Fruit fly (Drosophila melanogaster) whole organism, prepupa: ENCODE measurements around the gene CG33299.

ENCODE experiments used
- Blimp-1 ChIP-seq: fragments of 200-800 bp; sonication (Bioruptor generic); optimal IDR thresholded peaks from 3 replicates; lab custom pipeline; 2017; ENCODE audit warnings: missing biosample characterization, missing genetic modification characterization, mild to moderate bottlenecking, moderate library complexity, missing genetic modification reagents
- CG10631 ChIP-seq: fragments of 200-800 bp; sonication (Bioruptor generic); optimal IDR thresholded peaks from 2 replicates; lab custom pipeline; 2016; ENCODE audit warnings: missing biosample characterization, missing genetic modification characterization
- CG11294 ChIP-seq: fragments of 200-800 bp; sonication (Bioruptor generic); IDR thresholded peaks from 2 replicates; pipeline ENCODE4 v1.3.6; 2022; ENCODE audit warnings: missing biosample characterization, missing genetic modification characterization
- CG11902 ChIP-seq: fragments of 200-800 bp; sonication (Bioruptor generic); optimal IDR thresholded peaks from 3 replicates; lab custom pipeline; 2016; ENCODE audit warnings: missing biosample characterization, missing genetic modification characterization
- CG16779 ChIP-seq: fragments of 200-800 bp; sonication (Bioruptor generic); optimal IDR thresholded peaks from 3 replicates; lab custom pipeline; 2017; ENCODE audit warnings: missing biosample characterization, mild to moderate bottlenecking, missing genetic modification characterization
- CG3032 ChIP-seq: fragments of 200-800 bp; optimal IDR thresholded peaks from 2 replicates; lab custom pipeline; 2019; ENCODE audit warnings: missing biosample characterization, mild to moderate bottlenecking, missing genetic modification characterization, moderate library complexity
- CG32006 ChIP-seq: fragments of 200-800 bp; sonication (Bioruptor generic); optimal IDR thresholded peaks from 3 replicates; lab custom pipeline; 2017; ENCODE audit warnings: missing biosample characterization, mild to moderate bottlenecking, missing genetic modification characterization
- CG34406 ChIP-seq: fragments of 200-800 bp; sonication (Bioruptor generic); optimal IDR thresholded peaks from 3 replicates; lab custom pipeline; 2016; ENCODE audit warnings: missing biosample characterization, missing genetic modification characterization
- CG3919 ChIP-seq: fragments of 200-800 bp; sonication (Bioruptor generic); optimal IDR thresholded peaks from 3 replicates; lab custom pipeline; 2016; ENCODE audit warnings: missing biosample characterization, missing genetic modification characterization
- CG4318 ChIP-seq: fragments of 200-800 bp; sonication (Bioruptor generic); optimal IDR thresholded peaks from 3 replicates; lab custom pipeline; 2017; ENCODE audit warnings: missing biosample characterization, mild to moderate bottlenecking, missing genetic modification characterization
- CG6163 ChIP-seq: fragments of 200-800 bp; sonication (Bioruptor generic); IDR thresholded peaks from 3 replicates; pipeline ENCODE4 v1.3.6; 2022; ENCODE audit warnings: missing biosample characterization, missing genetic modification characterization
- CG6276 ChIP-seq: fragments of 200-800 bp; sonication (Bioruptor generic); optimal IDR thresholded peaks from 2 replicates; lab custom pipeline; 2017; ENCODE audit warnings: missing biosample characterization, mild to moderate bottlenecking, missing genetic modification characterization
- CG6792 ChIP-seq: fragments of 200-800 bp; sonication (Bioruptor generic); optimal IDR thresholded peaks from 3 replicates; lab custom pipeline; 2016; ENCODE audit warnings: missing biosample characterization, missing genetic modification characterization
- CG7368 ChIP-seq: fragments of 200-800 bp; sonication (Bioruptor generic); optimal IDR thresholded peaks from 3 replicates; lab custom pipeline; 2016; ENCODE audit warnings: missing biosample characterization, missing genetic modification characterization
- CG8119 ChIP-seq: fragments of 200-800 bp; sonication (Bioruptor generic); IDR thresholded peaks from 3 replicates; pipeline ENCODE4 v1.3.6; 2022; ENCODE audit warnings: missing biosample characterization, missing genetic modification characterization
- CG8319 ChIP-seq: fragments of 200-800 bp; sonication (Bioruptor generic); optimal IDR thresholded peaks from 3 replicates; lab custom pipeline; 2016; ENCODE audit warnings: missing biosample characterization, missing genetic modification characterization
- CG8632 ChIP-seq: fragments of 200-800 bp; sonication (Bioruptor generic); optimal IDR thresholded peaks from 3 replicates; lab custom pipeline; 2016; ENCODE audit warnings: missing biosample characterization, missing genetic modification characterization
- Eip78C ChIP-seq: fragments of 200-800 bp; sonication (Bioruptor generic); peaks from one replicate; lab custom pipeline; 2016; ENCODE audit warnings: missing biosample characterization, missing genetic modification characterization
- Eip93F ChIP-seq: fragments of 200-800 bp; sonication (Bioruptor generic); optimal IDR thresholded peaks from 2 replicates; lab custom pipeline; 2016; ENCODE audit warnings: missing biosample characterization, mild to moderate bottlenecking, missing genetic modification characterization
- Ets21C ChIP-seq: fragments of 200-800 bp; sonication (Bioruptor generic); optimal IDR thresholded peaks from 3 replicates; lab custom pipeline; 2016; ENCODE audit warnings: missing biosample characterization, missing genetic modification characterization
- Gug ChIP-seq: fragments of 200-800 bp; sonication (Bioruptor generic); IDR thresholded peaks from 2 replicates; pipeline ENCODE4 v1.3.6; 2022; ENCODE audit warnings: missing biosample characterization, missing genetic modification characterization
- OdsH ChIP-seq: fragments of 200-800 bp; sonication (Bioruptor generic); optimal IDR thresholded peaks from 3 replicates; lab custom pipeline; 2016; ENCODE audit warnings: missing biosample characterization, missing genetic modification characterization
- Smox ChIP-seq: fragments of 200-800 bp; sonication (Bioruptor generic); optimal IDR thresholded peaks from 3 replicates; lab custom pipeline; 2016; ENCODE audit warnings: missing biosample characterization, missing genetic modification characterization
- Sox102F ChIP-seq: fragments of 200-800 bp; sonication (Bioruptor generic); optimal IDR thresholded peaks from 2 replicates; lab custom pipeline; 2016; ENCODE audit warnings: missing biosample characterization, mild to moderate bottlenecking, missing genetic modification characterization
- acj6 ChIP-seq: fragments of 200-800 bp; sonication (Bioruptor generic); optimal IDR thresholded peaks from 3 replicates; lab custom pipeline; 2016; ENCODE audit warnings: missing biosample characterization, missing genetic modification characterization
- cyc ChIP-seq: fragments of 200-800 bp; sonication (Bioruptor generic); optimal IDR thresholded peaks from 3 replicates; lab custom pipeline; 2016; ENCODE audit warnings: missing biosample characterization, missing genetic modification characterization
- dac ChIP-seq: fragments of 200-800 bp; sonication (Bioruptor generic); optimal IDR thresholded peaks from 2 replicates; lab custom pipeline; 2017; ENCODE audit warnings: missing biosample characterization, mild to moderate bottlenecking, missing genetic modification characterization
- dsx ChIP-seq: fragments of 200-800 bp; optimal IDR thresholded peaks from 3 replicates; lab custom pipeline; 2019; ENCODE audit warnings: missing biosample characterization, mild to moderate bottlenecking, missing genetic modification characterization, moderate library complexity; ENCODE audit not compliant: poor library complexity, severe bottlenecking
- eg ChIP-seq: fragments of 200-800 bp; sonication (Bioruptor generic); IDR thresholded peaks from 3 replicates; pipeline ENCODE4 v1.3.6; 2022; ENCODE audit warnings: missing biosample characterization, missing genetic modification characterization
- fd85E ChIP-seq: fragments of 200-800 bp; sonication (Bioruptor generic); optimal IDR thresholded peaks from 3 replicates; lab custom pipeline; 2016; ENCODE audit warnings: missing biosample characterization, missing genetic modification characterization
- fkh ChIP-seq: fragments of 200-800 bp; sonication (Bioruptor generic); optimal IDR thresholded peaks from 3 replicates; lab custom pipeline; 2017; ENCODE audit warnings: missing biosample characterization, mild to moderate bottlenecking, missing genetic modification characterization, moderate library complexity
- lz ChIP-seq: fragments of 200-800 bp; sonication (Bioruptor generic); optimal IDR thresholded peaks from 3 replicates; lab custom pipeline; 2016; ENCODE audit warnings: missing biosample characterization, missing genetic modification characterization
- net ChIP-seq: fragments of 200-800 bp; sonication (Bioruptor generic); optimal IDR thresholded peaks from 3 replicates; lab custom pipeline; 2016; ENCODE audit warnings: missing biosample characterization, missing genetic modification characterization
- spab ChIP-seq: fragments of 200-800 bp; sonication (Bioruptor generic); optimal IDR thresholded peaks from 2 replicates; lab custom pipeline; 2017; ENCODE audit warnings: missing biosample characterization, mild to moderate bottlenecking, missing genetic modification characterization, missing genetic modification reagents
- ss ChIP-seq, 2 experiments: fragments of 200-800 bp; sonication (Bioruptor generic); optimal IDR thresholded peaks; 2 replicates in 1 of 2; 3 replicates in 1 of 2; lab custom pipeline; 2017 to 2018; ENCODE audit warnings: mild to moderate bottlenecking in 2 of 2, missing biosample characterization in 2 of 2, missing genetic modification characterization in 2 of 2, moderate library complexity in 1 of 2
- svp ChIP-seq: fragments of 200-800 bp; sonication (Bioruptor generic); peaks from one replicate; lab custom pipeline; 2016; ENCODE audit warnings: missing biosample characterization, missing genetic modification characterization
- vri ChIP-seq: fragments of 200-800 bp; sonication (Bioruptor generic); optimal IDR thresholded peaks from 3 replicates; lab custom pipeline; 2016; ENCODE audit warnings: missing biosample characterization, mild to moderate bottlenecking, missing genetic modification characterization

CG33299 gene

DNA sequence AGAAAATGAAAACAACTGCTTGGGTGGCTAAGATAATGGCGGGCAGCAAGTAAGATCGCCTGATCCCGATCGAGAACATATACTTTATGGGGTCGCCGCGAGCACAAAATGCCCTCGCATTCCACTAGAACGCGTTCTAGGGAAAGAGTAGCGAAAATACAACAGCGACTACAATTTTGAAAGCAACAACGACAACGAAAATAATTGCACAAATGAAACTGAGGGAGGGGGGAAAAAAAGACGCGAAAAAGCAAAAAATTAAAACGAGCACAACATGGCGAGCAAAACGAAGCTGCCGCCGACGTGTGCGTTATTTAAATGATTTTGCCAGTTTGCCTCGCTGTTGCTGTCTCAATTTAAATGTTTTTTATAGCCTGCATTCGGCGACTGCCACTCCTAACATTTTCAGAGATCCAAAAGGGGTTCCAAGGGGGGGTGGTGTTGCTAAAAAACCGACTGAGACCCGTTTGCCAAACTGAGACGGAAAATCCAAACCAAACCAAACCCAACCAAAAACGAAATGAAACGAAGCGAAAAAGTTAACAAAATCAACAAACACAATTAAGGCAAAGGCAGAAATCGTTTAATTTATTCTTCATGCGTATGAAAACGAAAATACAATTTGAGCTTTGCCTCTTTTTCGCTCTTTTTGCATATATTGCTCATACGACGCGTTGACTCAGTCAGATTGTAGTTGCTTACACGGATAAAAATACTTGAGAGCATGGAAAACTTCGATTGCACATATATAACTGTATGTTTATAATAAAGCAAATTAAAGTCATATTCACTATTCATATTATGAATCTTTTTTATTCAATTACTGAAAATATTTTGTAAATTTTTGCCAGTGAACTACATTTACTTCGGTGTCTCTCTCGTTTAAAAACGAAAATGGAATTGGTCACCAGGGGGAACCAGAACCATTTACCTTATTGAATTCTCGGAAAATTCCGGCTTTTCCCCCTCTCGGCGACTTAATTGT is 36.3 kb downstream of the CG33299 start (continued):
- TF ChIP-seq CG8632 (GFP tag; lab: Kevin White, UChicago) (peak; percentile 76), CG34406 (GFP tag; lab: Kevin White, UChicago) (peak; percentile 69), CG3919 (GFP tag; lab: Kevin White, UChicago) (peak; percentile 67), eg (GFP tag; lab: Robert Waterston, UW) (peak; percentile 94), CG10631 (peak; percentile 74), Blimp-1 (GFP tag; lab: Kevin White, UChicago) (peak; percentile 49), CG3032 (tag; lab: Kevin White, UChicago) (peak; percentile 45), cyc (GFP tag; lab: Kevin White, UChicago) (peak; percentile 60), CG16779 (tag; lab: Kevin White, UChicago) (no peak), Gug (GFP tag; lab: Robert Waterston, UW) (peak; percentile 79), CG6276 (GFP tag; lab: Kevin White, UChicago) (peak; percentile 50), CG32006 (peak; percentile 81), CG4318 (GFP tag; lab: Kevin White, UChicago) (peak; percentile 51), CG6792 (GFP tag; lab: Kevin White, UChicago) (peak; percentile 66), CG8119 (peak; percentile 90), dac (GFP tag; lab: Kevin White, UChicago) (peak; percentile 39), CG11902 (GFP tag; lab: Kevin White, UChicago) (peak; percentile 41), fd85E (GFP tag; lab: Kevin White, UChicago) (no peak), dsx (GFP tag; lab: Kevin White, UChicago) (peak; percentile 23), Sox102F (peak; percentile 73)
- TF ChIP-seq, all 60 proteins: peak for 53

DNA sequence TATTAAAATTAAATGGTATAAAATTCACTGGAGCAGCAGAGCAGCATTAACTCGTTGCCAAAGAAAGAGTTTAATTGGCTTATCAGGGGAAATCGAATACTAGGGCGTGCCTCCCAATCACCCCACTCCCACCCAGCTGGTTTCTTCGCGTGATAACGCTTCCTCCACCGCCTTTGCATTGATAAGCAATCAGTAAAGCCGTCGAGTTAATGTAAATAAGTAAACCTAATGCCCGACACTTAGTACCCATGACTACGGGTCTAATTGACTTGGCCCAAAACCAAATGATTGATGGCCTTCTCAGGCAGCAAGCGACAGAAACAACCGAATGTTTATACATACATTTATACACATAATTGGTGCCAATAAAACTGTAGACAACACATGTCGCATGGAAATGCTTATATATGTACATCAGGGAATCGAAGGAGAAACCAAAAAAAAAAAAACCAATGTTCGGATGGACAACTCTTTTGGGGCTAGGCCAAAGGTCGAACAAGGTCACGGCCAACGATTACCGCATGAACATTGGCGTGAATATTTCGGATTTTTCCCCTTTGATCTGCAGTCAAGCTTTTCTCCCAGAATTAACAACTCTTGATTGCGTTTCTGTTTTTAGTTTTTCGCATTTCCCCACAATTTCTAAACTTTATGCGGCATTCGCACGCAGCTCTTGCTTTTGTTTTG is 37.7 kb downstream of the CG33299 start:
- TF ChIP-seq svp (peak; percentile 54), dsx (GFP tag; lab: Kevin White, UChicago) (no peak), fkh (GFP tag; lab: Kevin White, UChicago) (peak; percentile 63), vri (GFP tag; lab: Kevin White, UChicago) (peak; percentile 28), ss (GFP tag; optimal IDR thresholded peaks at IDR 0.05; lab: Kevin White, UChicago) (no peak), Eip78C (GFP tag; lab: Kevin White, UChicago) (peak; percentile 17), CG32006 (no peak)
- TF ChIP-seq, all 60 proteins: peak for 4

- peak; percentile 41 for TF ChIP-seq fkh (GFP tag; lab: Kevin White, UChicago)
- TF ChIP-seq CG11902 (GFP tag; lab: Kevin White, UChicago) = no peak
These were observed 39.3 kb downstream of the CG33299 start for dm6 chr2L:9695723-9696122.

DNA sequence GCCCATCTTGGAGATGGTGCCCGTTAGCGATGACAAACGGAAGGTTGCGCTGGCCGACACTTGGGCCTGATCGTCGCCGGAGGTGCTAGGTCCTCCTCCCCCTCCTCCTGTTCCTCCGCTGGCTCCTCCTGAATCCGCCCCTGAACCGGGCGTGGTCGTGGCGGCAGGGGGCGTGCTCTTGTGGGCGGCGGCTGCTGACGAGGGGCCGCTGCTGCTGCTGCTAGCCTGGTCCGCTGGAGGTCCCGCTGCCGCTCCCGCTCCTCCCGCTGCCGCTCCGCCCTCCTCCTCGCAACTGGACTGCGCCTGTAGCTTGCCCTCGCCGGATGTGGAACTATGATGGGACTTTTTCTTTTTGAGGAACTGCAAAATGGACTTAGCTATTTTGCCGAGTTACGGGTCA is 41.2 kb downstream of the CG33299 start:
- TF ChIP-seq CG8319 (GFP tag; lab: Kevin White, UChicago) = no peak
- no peak for TF ChIP-seq CG6163 (GFP tag; lab: Robert Waterston, UW)
- no peak for TF ChIP-seq acj6 (GFP tag; lab: Kevin White, UChicago)
- TF ChIP-seq net (GFP tag; lab: Kevin White, UChicago) = no peak
- TF ChIP-seq CG7368 (GFP tag; lab: Kevin White, UChicago) = no peak
- no peak for TF ChIP-seq ss (GFP tag; optimal IDR thresholded peaks at IDR 0.05; lab: Kevin White, UChicago)
- TF ChIP-seq Eip93F (GFP tag; lab: Kevin White, UChicago) = no peak
- no peak for TF ChIP-seq OdsH (GFP tag; lab: Kevin White, UChicago)
- TF ChIP-seq CG16779 (tag; lab: Kevin White, UChicago) = no peak
- TF ChIP-seq lz (GFP tag; lab: Kevin White, UChicago) = no peak
- TF ChIP-seq CG11294 = no peak
- TF ChIP-seq Gug (GFP tag; lab: Robert Waterston, UW) = no peak
- no peak for TF ChIP-seq Smox (GFP tag; lab: Kevin White, UChicago)
- TF ChIP-seq spab (GFP tag; lab: Kevin White, UChicago) = no peak
- no peak for TF ChIP-seq Ets21C
- no peak for TF ChIP-seq dsx (GFP tag; lab: Kevin White, UChicago)
